Worm (Caenorhabditis elegans): ENCODE results near the gene pvf-1.

The pvf-1 gene

ce11 chrIII:1818001-1818655, 6.0 kb downstream of the pvf-1 start, which contains the start of gene clp-4:
Gene clp-4 (minus strand): TSS chrIII:1818323.
- TF ChIP-seq efl-1 (optimal IDR thresholded peaks at IDR 0.05) (no peak), efl-1 (GFP tag; optimal IDR thresholded peaks at IDR 0.05 in 1 of 2) (peak in 1 of 2 experiments; percentile 84), pax-3 (tag; optimal IDR thresholded peaks at IDR 0.05) (no peak), alr-1 (tag; optimal IDR thresholded peaks at IDR 0.05; ENCODE audit: borderline replicate concordance) (no peak), ceh-63 (GFP tag; optimal IDR thresholded peaks at IDR 0.05) (no peak), lin-14 (GFP tag; optimal IDR thresholded peaks at IDR 0.05) (peak; percentile 32), C34B4.2 (tag; optimal IDR thresholded peaks at IDR 0.05) (no peak), fkh-4 (tag; optimal IDR thresholded peaks at IDR 0.05; ENCODE audit: borderline replicate concordance) (no peak), ces-1 (GFP tag; optimal IDR thresholded peaks at IDR 0.05) (no peak), isw-1 (GFP tag; IDR thresholded peaks at IDR 0.05) (no peak), lsy-2 (tag; optimal IDR thresholded peaks at IDR 0.05) (peak; percentile 8 to 85), snu-23 (GFP tag; optimal IDR thresholded peaks at IDR 0.05) (peak; percentile 23), lin-13 (GFP tag; optimal IDR thresholded peaks at IDR 0.05) (no peak), nhr-85 (tag) (peak; percentile 83), nhr-71 (tag; optimal IDR thresholded peaks at IDR 0.05) (peak; percentile 21), aha-1 (tag; optimal IDR thresholded peaks at IDR 0.05) (no peak), egl-13 (tag; optimal IDR thresholded peaks at IDR 0.05) (no peak)

- TF ChIP-seq nhr-19 (GFP tag; conservative IDR thresholded peaks at IDR 0.05): no peak
- no peak for TF ChIP-seq lin-13 (GFP tag; optimal IDR thresholded peaks at IDR 0.05)
- TF ChIP-seq fkh-8 (tag; optimal IDR thresholded peaks at IDR 0.05): no peak
- TF ChIP-seq sox-4 (tag; optimal IDR thresholded peaks at IDR 0.05): no peak
- no peak for TF ChIP-seq pqm-1 (tag; optimal IDR thresholded peaks at IDR 0.05)
- TF ChIP-seq rnt-1 (tag; optimal IDR thresholded peaks at IDR 0.05): no peak
- TF ChIP-seq unc-62 (GFP tag; optimal IDR thresholded peaks at IDR 0.05): no peak
- TF ChIP-seq mdl-1 (tag; optimal IDR thresholded peaks at IDR 0.05): no peak
- TF ChIP-seq ztf-11 (tag; optimal IDR thresholded peaks at IDR 0.05): no peak
- TF ChIP-seq nhr-77 (tag; optimal IDR thresholded peaks at IDR 0.05): no peak
- TF ChIP-seq swsn-7 (tag; optimal IDR thresholded peaks at IDR 0.05): no peak
- TF ChIP-seq nhr-20 (tag; optimal IDR thresholded peaks at IDR 0.05): no peak
- no peak for TF ChIP-seq nhr-28 (tag; optimal IDR thresholded peaks at IDR 0.05)
- no peak for TF ChIP-seq tlp-1 (tag; optimal IDR thresholded peaks at IDR 0.05)
These were observed 9.8 kb downstream of the pvf-1 start for ce11 chrIII:1814285-1814684.

ce11 chrIII:1806183-1806798, 17.8 kb downstream of the pvf-1 start:
- no peak for TF ChIP-seq nhr-77 (tag; optimal IDR thresholded peaks at IDR 0.05)
- peak; percentile 64 for TF ChIP-seq ceh-8 (GFP tag; optimal IDR thresholded peaks at IDR 0.05)

DNA sequence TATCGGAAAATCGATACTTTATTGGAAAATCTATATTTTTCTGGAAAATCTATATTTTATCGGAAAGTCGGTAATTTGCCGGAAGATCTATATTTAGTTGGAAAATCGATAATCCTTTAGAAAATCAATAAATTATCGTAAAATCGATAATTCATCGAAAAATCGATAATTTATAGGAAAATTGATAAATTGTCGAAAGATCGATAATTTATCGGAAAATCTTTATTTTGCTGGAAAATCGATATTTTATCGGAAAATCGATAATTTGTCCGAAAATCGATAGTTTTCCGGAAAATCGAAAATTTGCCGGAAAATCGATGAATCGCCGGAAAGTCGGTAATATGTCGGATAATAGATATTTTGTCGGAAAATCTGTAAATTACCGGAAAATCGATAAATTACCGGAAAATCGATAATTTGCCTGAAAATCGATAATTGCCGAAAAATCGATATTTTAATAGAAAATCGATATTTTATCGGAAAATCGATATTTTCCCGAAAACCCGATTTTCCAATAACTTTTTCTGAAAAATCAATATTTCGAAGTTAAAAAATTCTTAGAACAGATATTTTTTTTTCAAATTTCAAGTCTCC, 18.6 kb downstream of the pvf-1 start:
- no peak for TF ChIP-seq swsn-7 (tag; optimal IDR thresholded peaks at IDR 0.05)
- no peak for TF ChIP-seq ceh-63 (GFP tag; optimal IDR thresholded peaks at IDR 0.05)
- no peak for TF ChIP-seq elt-3 (tag; optimal IDR thresholded peaks at IDR 0.05)
- TF ChIP-seq zip-4 (GFP tag; optimal IDR thresholded peaks at IDR 0.05): no peak
- TF ChIP-seq irx-1 (tag; optimal IDR thresholded peaks at IDR 0.05): no peak
- TF ChIP-seq nhr-237 (tag; optimal IDR thresholded peaks at IDR 0.05): no peak
- TF ChIP-seq ztf-4 (tag; optimal IDR thresholded peaks at IDR 0.05): no peak
- no peak for TF ChIP-seq aha-1 (tag; optimal IDR thresholded peaks at IDR 0.05)
- TF ChIP-seq ztf-11 (tag; optimal IDR thresholded peaks at IDR 0.05): no peak
- TF ChIP-seq pag-3 (tag; optimal IDR thresholded peaks at IDR 0.05; ENCODE audit: borderline replicate concordance, insufficient read depth): no peak
- TF ChIP-seq skn-1 (tag; optimal IDR thresholded peaks at IDR 0.05): no peak
- TF ChIP-seq tlp-1 (tag; optimal IDR thresholded peaks at IDR 0.05): no peak
- TF ChIP-seq nhr-85 (tag): no peak
- TF ChIP-seq sox-4 (tag; optimal IDR thresholded peaks at IDR 0.05): no peak
